Worm (Caenorhabditis elegans): ENCODE data around the gene wdr-5.3.

- TF ChIP-seq ref-1 (GFP tag; conservative IDR thresholded peaks at IDR 0.05) (no peak), tab-1 (GFP tag; IDR thresholded peaks at IDR 0.05) (no peak), T22C8.4 (GFP tag; IDR thresholded peaks at IDR 0.05) (no peak), klf-2 (GFP tag; conservative IDR thresholded peaks at IDR 0.05) (no peak), med-1 (GFP tag; optimal IDR thresholded peaks at IDR 0.05; ENCODE audit: insufficient read depth) (no peak)
Measured at ce11 chrV:10773216-10773615, 36.3 kb downstream of the wdr-5.3 start.
